Worm (Caenorhabditis elegans): Measurements from ENCODE around the gene fbxb-25.

Gene fbxb-25

DNA sequence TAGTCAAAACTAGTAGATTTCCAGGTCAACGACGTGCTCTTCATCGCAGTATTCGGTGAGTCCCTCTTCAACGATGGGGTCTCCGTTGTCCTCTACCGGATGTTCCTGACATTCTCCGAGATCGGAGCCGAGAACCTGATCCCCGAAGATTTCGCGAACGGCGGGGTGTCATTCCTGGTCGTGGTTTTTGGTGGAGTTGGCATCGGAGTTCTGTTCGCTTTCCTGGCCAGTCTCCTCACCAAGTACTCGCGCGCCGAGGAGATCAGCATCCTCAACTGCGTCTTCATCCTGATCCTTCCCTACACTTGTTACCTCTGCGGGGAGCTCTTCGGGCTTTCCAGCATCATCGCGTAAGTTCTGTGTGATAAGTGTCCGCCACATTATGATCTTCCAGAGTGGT is 11.2 kb upstream of the fbxb-25 start:
- TF ChIP-seq sox-2 (GFP tag; IDR thresholded peaks at IDR 0.05) (no peak), elt-2 (tag; optimal IDR thresholded peaks at IDR 0.05) (no peak), odd-2 (tag; optimal IDR thresholded peaks at IDR 0.05) (no peak), nhr-11 (tag; optimal IDR thresholded peaks at IDR 0.05) (no peak), F13H6.1 (tag; optimal IDR thresholded peaks at IDR 0.05) (no peak), ceh-45 (GFP tag; IDR thresholded peaks at IDR 0.05) (no peak), sox-4 (tag; optimal IDR thresholded peaks at IDR 0.05) (no peak), lin-11 (tag; optimal IDR thresholded peaks at IDR 0.05) (no peak), hlh-30 (tag; optimal IDR thresholded peaks at IDR 0.05; ENCODE audit: insufficient read depth) (no peak), Y22D7AL.16 (tag; optimal IDR thresholded peaks at IDR 0.05) (no peak), sdc-2 (tag; optimal IDR thresholded peaks at IDR 0.05) (no peak), hlh-6 (tag; optimal IDR thresholded peaks at IDR 0.05) (no peak), rnt-1 (tag; optimal IDR thresholded peaks at IDR 0.05) (no peak), ceh-6 (GFP tag; optimal IDR thresholded peaks at IDR 0.05) (no peak), elt-4 (tag; optimal IDR thresholded peaks at IDR 0.05) (no peak), che-1 (tag; optimal IDR thresholded peaks at IDR 0.05) (no peak)

DNA sequence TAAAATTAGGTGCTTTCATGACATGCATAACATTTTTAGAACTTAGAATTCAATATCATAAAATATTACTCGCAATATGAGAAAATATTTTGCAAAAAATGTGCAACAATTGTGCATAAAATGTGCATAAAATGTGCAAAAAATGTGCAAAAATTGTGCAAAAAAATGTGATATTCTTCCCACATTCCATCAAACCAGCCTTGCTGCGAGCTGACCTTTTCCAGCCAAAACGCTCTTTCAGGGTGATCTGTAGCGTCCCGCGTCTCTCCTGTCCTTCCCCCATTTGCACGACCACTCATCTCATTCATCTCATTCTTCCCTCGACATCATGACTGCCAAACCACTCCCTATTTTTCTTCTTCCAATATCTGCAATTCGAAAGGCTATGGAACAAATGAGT is 7.8 kb upstream of the fbxb-25 start, which contains the start of gene fbxb-17:
fbxb-17 (plus strand) TSS at position 301 of the 400 bp plus-strand sequence.
- TF ChIP-seq ttx-3 (tag; optimal IDR thresholded peaks at IDR 0.05) (no peak), zip-5 (tag; optimal IDR thresholded peaks at IDR 0.05) (no peak), dmd-4 (tag; optimal IDR thresholded peaks at IDR 0.05; ENCODE audit: borderline replicate concordance) (no peak), C38D4.7 (GFP tag; optimal IDR thresholded peaks at IDR 0.05) (no peak), ceh-34 (tag; optimal IDR thresholded peaks at IDR 0.05) (no peak), elt-2 (tag; optimal IDR thresholded peaks at IDR 0.05) (no peak), unc-3 (GFP tag; conservative IDR thresholded peaks at IDR 0.05) (no peak), unc-3 (tag; optimal IDR thresholded peaks at IDR 0.05) (no peak), rnt-1 (tag; optimal IDR thresholded peaks at IDR 0.05) (no peak), ceh-18 (tag; optimal IDR thresholded peaks at IDR 0.05) (no peak), pros-1 (tag; optimal IDR thresholded peaks at IDR 0.05) (no peak), ets-4 (tag; optimal IDR thresholded peaks at IDR 0.05) (no peak), ceh-14 (tag; optimal IDR thresholded peaks at IDR 0.05) (no peak), unc-42 (tag; optimal IDR thresholded peaks at IDR 0.05) (no peak), ceh-2 (tag; optimal IDR thresholded peaks at IDR 0.05) (no peak), ceh-45 (GFP tag; IDR thresholded peaks at IDR 0.05) (no peak), nfya-1 (tag; optimal IDR thresholded peaks at IDR 0.05) (no peak), odd-2 (tag; optimal IDR thresholded peaks at IDR 0.05) (no peak), hlh-15 (tag; optimal IDR thresholded peaks at IDR 0.05) (no peak), tbx-7 (tag; optimal IDR thresholded peaks at IDR 0.05) (no peak), sox-4 (tag; optimal IDR thresholded peaks at IDR 0.05) (no peak)

DNA sequence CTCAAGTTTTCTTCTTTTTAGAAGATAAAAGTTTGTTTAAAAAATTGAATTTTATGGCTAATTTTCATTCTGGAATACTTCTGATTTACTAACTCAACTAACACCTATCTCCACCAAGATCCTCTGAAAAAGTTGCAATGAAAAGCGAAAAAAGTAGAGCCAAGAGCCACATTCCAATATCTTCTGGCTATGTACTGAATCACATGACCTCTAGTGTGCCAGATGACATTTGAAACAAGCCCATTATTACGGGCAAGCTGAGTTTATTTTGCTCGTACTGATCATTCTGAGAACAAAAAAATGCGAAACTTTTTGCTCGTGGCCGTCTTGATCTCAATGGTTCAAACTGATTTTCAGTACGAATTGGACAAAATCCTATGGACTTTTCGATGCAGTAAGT is 4.8 kb upstream of the fbxb-25 start, which contains the start of gene irld-36:
irld-36 (plus strand) TSS at position 301 of the 400 bp plus-strand sequence.
- TF ChIP-seq syd-9 (tag; optimal IDR thresholded peaks at IDR 0.05) (no peak), nhr-11 (tag; optimal IDR thresholded peaks at IDR 0.05) (no peak), ceh-9 (tag; optimal IDR thresholded peaks at IDR 0.05) (no peak), hlh-13 (GFP tag; optimal IDR thresholded peaks at IDR 0.05) (no peak), ama-1 (optimal IDR thresholded peaks at IDR 0.05) (no peak), ceh-19 (GFP tag; optimal IDR thresholded peaks at IDR 0.05) (no peak), fax-1 (tag; optimal IDR thresholded peaks at IDR 0.05) (no peak), elt-4 (tag; optimal IDR thresholded peaks at IDR 0.05) (no peak), pros-1 (tag; optimal IDR thresholded peaks at IDR 0.05) (no peak), hlh-6 (tag; optimal IDR thresholded peaks at IDR 0.05) (no peak), ceh-30 (tag; optimal IDR thresholded peaks at IDR 0.05) (no peak), unc-55 (GFP tag; optimal IDR thresholded peaks at IDR 0.05) (no peak), dmd-4 (tag; optimal IDR thresholded peaks at IDR 0.05; ENCODE audit: borderline replicate concordance) (no peak), hlh-8 (tag; optimal IDR thresholded peaks at IDR 0.05) (no peak), ceh-22 (tag; optimal IDR thresholded peaks at IDR 0.05) (no peak), ceh-2 (tag; optimal IDR thresholded peaks at IDR 0.05) (no peak), pag-3 (tag; optimal IDR thresholded peaks at IDR 0.05; ENCODE audit: borderline replicate concordance) (no peak), pha-2 (tag; optimal IDR thresholded peaks at IDR 0.05) (no peak), Y22D7AL.16 (tag; optimal IDR thresholded peaks at IDR 0.05) (no peak)

All from whole organism, late embryonic.